Fruit fly (Drosophila melanogaster): ENCODE measurements around the gene CG4318.

CG4318 gene

dm6 chrX:13143100-13143499 is 11.6 kb downstream of the CG4318 start (continued):
- TF ChIP-seq Asciz (GFP tag; optimal IDR thresholded peaks at IDR 0.05) (no peak), lola (GFP tag; optimal IDR thresholded peaks at IDR 0.05) (peak in 1 of 3 experiments; percentile 18), CG15514 (GFP tag; optimal IDR thresholded peaks at IDR 0.05) (no peak), stc (GFP tag; IDR thresholded peaks at IDR 0.05) (no peak; the same call in 1 of the 2 replicates), CG8944 (GFP tag; optimal IDR thresholded peaks at IDR 0.05) (no peak), CG10147 (GFP tag; optimal IDR thresholded peaks at IDR 0.05) (no peak), sr (GFP tag; IDR thresholded peaks at IDR 0.05) (no peak), Aef1 (GFP tag; IDR thresholded peaks at IDR 0.05) (peak; percentile 31; the same call in 1 of the 3 replicates), Dad (GFP tag; optimal IDR thresholded peaks at IDR 0.05) (no peak), CG31441 (GFP tag; IDR thresholded peaks at IDR 0.05) (peak; percentile 43; the same call in 1 of the 2 replicates), chn (GFP tag; optimal IDR thresholded peaks at IDR 0.05) (no peak), pita (GFP tag; optimal IDR thresholded peaks at IDR 0.05) (no peak), Mad (GFP tag; optimal IDR thresholded peaks at IDR 0.05) (no peak), ro (GFP tag; IDR thresholded peaks at IDR 0.05) (0 out of 2 replicates have a peak, but pooled peaks have one; percentile 15), croc (GFP tag; conservative IDR thresholded peaks at IDR 0.05) (no peak), Ets97D (GFP tag; optimal IDR thresholded peaks at IDR 0.05) (no peak), CG6854 (GFP tag; optimal IDR thresholded peaks at IDR 0.05) (no peak), CG2875 (GFP tag; optimal IDR thresholded peaks at IDR 0.05) (no peak), CG16815 (GFP tag; optimal IDR thresholded peaks at IDR 0.05) (no peak), CG6272 (GFP tag; IDR thresholded peaks at IDR 0.05) (no peak), MTF-1 (GFP tag; optimal IDR thresholded peaks at IDR 0.05; ENCODE audit: borderline replicate concordance) (no peak), Jarid2 (GFP tag; optimal IDR thresholded peaks at IDR 0.05) (no peak), CG11456 (GFP tag; IDR thresholded peaks at IDR 0.05) (0 out of 3 replicates have a peak, but pooled peaks have one; percentile 40), Gsc (GFP tag; IDR thresholded peaks at IDR 0.05) (no peak), cato (GFP tag; optimal IDR thresholded peaks at IDR 0.05; ENCODE audit: borderline replicate concordance) (no peak), Chrac-16 (GFP tag; optimal IDR thresholded peaks at IDR 0.05) (peak; percentile 20), Myb (GFP tag; optimal IDR thresholded peaks at IDR 0.05) (no peak), ash1 (GFP tag; optimal IDR thresholded peaks at IDR 0.05) (no peak), CG17802 (tag; optimal IDR thresholded peaks at IDR 0.05) (no peak), exex (tag; optimal IDR thresholded peaks at IDR 0.05) (no peak), zfh2 (GFP tag; optimal IDR thresholded peaks at IDR 0.05) (no peak), tap (tag; optimal IDR thresholded peaks at IDR 0.05) (peak; percentile 47), nerfin-2 (GFP tag; IDR thresholded peaks at IDR 0.05; ENCODE audit: partially characterized antibody) (no peak), org-1 (GFP tag; optimal IDR thresholded peaks at IDR 0.05) (no peak), HLHmδ (GFP tag; optimal IDR thresholded peaks at IDR 0.05) (no peak), fd3F (GFP tag; optimal IDR thresholded peaks at IDR 0.05) (no peak), br (optimal IDR thresholded peaks at IDR 0.05) (no peak), cwo (GFP tag; optimal IDR thresholded peaks at IDR 0.05) (no peak), CG12942 (GFP tag; optimal IDR thresholded peaks at IDR 0.05) (no peak), hbn (GFP tag; IDR thresholded peaks at IDR 0.05; ENCODE audit: partially characterized antibody) (no peak), tll (GFP tag; optimal IDR thresholded peaks at IDR 0.05) (no peak), Dip3 (GFP tag; optimal IDR thresholded peaks at IDR 0.05) (no peak), sim (GFP tag; IDR thresholded peaks at IDR 0.05) (no peak; the same call in 1 of the 2 replicates), CG8359 (GFP tag; optimal IDR thresholded peaks at IDR 0.05; ENCODE audit: borderline replicate concordance) (no peak), fd64A (GFP tag; optimal IDR thresholded peaks at IDR 0.05) (no peak), disco-r (GFP tag; optimal IDR thresholded peaks at IDR 0.05) (no peak), zfh1 (GFP tag; IDR thresholded peaks at IDR 0.05) (0 out of 3 replicates have a peak, but pooled peaks have one; percentile 17), odd (GFP tag; optimal IDR thresholded peaks at IDR 0.05) (no peak), CG3726 (GFP tag; IDR thresholded peaks at IDR 0.05) (no peak), Ptx1 (GFP tag; IDR thresholded peaks at IDR 0.05) (peak; percentile 66), HmgD (GFP tag; optimal IDR thresholded peaks at IDR 0.05) (no peak)
